Fruit fly (Drosophila melanogaster) whole organism, embryonic: ENCODE data around the gene Hgsnat.
A peak's percentile ranks its signal among the peaks of the same experiment; 100 is the strongest.

ENCODE experiments used
- Aef1 ChIP-seq: fragments of 200-800 bp; sonication (Bioruptor generic); IDR thresholded peaks from 3 replicates; pipeline ENCODE4 v1.3.6; 2022; ENCODE audit warnings: missing biosample characterization, missing genetic modification characterization
- BEAF-32 ChIP-seq: fragments of 200-800 bp; sonication (Bioruptor generic); optimal IDR thresholded peaks from 3 replicates; lab custom pipeline; 2017; ENCODE audit warnings: missing biosample characterization, missing genetic modification characterization, mild to moderate bottlenecking, moderate library complexity, missing genetic modification reagents
- Bdp1 ChIP-seq: fragments of 200-800 bp; sonication (Bioruptor generic); optimal IDR thresholded peaks from 3 replicates; lab custom pipeline; 2016; ENCODE audit warnings: missing biosample characterization, missing genetic modification characterization
- CG11723 ChIP-seq: fragments of 200-800 bp; sonication (Bioruptor generic); optimal IDR thresholded peaks from 2 replicates; lab custom pipeline; 2017; ENCODE audit warnings: missing biosample characterization, mild to moderate bottlenecking, missing genetic modification characterization
- CG13296 ChIP-seq: fragments of 200-800 bp; sonication (Bioruptor generic); optimal IDR thresholded peaks from 3 replicates; lab custom pipeline; 2018; ENCODE audit warnings: missing biosample characterization, mild to moderate bottlenecking, missing genetic modification characterization
- CG15479 ChIP-seq: fragments of 200-800 bp; sonication (Bioruptor generic); optimal IDR thresholded peaks from 3 replicates; lab custom pipeline; 2019; ENCODE audit warnings: missing biosample characterization, mild to moderate bottlenecking, missing genetic modification characterization, moderate library complexity
- CG17186 ChIP-seq: fragments of 200-800 bp; sonication (Bioruptor generic); optimal IDR thresholded peaks from 3 replicates; lab custom pipeline; 2017; ENCODE audit warnings: missing biosample characterization, missing genetic modification reagents, missing genetic modification characterization
- CG17385 ChIP-seq: fragments of 200-800 bp; sonication (Bioruptor generic); optimal IDR thresholded peaks from 3 replicates; lab custom pipeline; 2018; ENCODE audit warnings: missing biosample characterization, mild to moderate bottlenecking, missing genetic modification characterization
- CG17568 ChIP-seq: fragments of 200-800 bp; sonication (Bioruptor generic); optimal IDR thresholded peaks from 2 replicates; lab custom pipeline; 2018; ENCODE audit warnings: missing biosample characterization, mild to moderate bottlenecking, missing genetic modification characterization, moderate library complexity
- CG17829 ChIP-seq: fragments of 200-800 bp; optimal IDR thresholded peaks from 2 replicates; lab custom pipeline; 2019; ENCODE audit warnings: missing biosample characterization, mild to moderate bottlenecking, missing genetic modification characterization, moderate library complexity
- CG2889 ChIP-seq: fragments of 200-800 bp; sonication (Bioruptor generic); IDR thresholded peaks from 3 replicates; pipeline ENCODE4 v1.3.6; 2022; ENCODE audit warnings: missing biosample characterization, missing genetic modification characterization
- CG3065 ChIP-seq: fragments of 200-800 bp; sonication (Bioruptor generic); optimal IDR thresholded peaks from 2 replicates; lab custom pipeline; 2016; ENCODE audit warnings: missing biosample characterization, missing genetic modification characterization
- CG32532 ChIP-seq: fragments of 200-800 bp; sonication (Bioruptor generic); IDR thresholded peaks from 2 replicates; pipeline ENCODE4 v1.3.6; 2022; ENCODE audit warnings: missing biosample characterization, missing genetic modification characterization
- CG4282 ChIP-seq: fragments of 200-800 bp; sonication (Bioruptor generic); optimal IDR thresholded peaks from 2 replicates; lab custom pipeline; 2016; ENCODE audit warnings: missing biosample characterization, missing genetic modification characterization
- CG7786 ChIP-seq: fragments of 200-800 bp; sonication (Bioruptor generic); optimal IDR thresholded peaks from 2 replicates; lab custom pipeline; 2016; ENCODE audit warnings: missing biosample characterization, missing genetic modification characterization
- CG7839 ChIP-seq: fragments of 200-800 bp; sonication (Bioruptor generic); optimal IDR thresholded peaks from 3 replicates; lab custom pipeline; 2018; ENCODE audit warnings: missing biosample characterization, mild to moderate bottlenecking, missing genetic modification characterization, moderate library complexity
- CG8290 ChIP-seq, 3 experiments: fragments of 200-800 bp; sonication (Bioruptor generic); optimal IDR thresholded peaks; 2 replicates each; lab custom pipeline; 2016 to 2019; ENCODE audit warnings: missing biosample characterization in 3 of 3, missing genetic modification characterization in 3 of 3, mild to moderate bottlenecking in 2 of 3, moderate library complexity in 1 of 3
- CG8359 ChIP-seq: fragments of 200-800 bp; sonication (Bioruptor generic); optimal IDR thresholded peaks from 2 replicates; lab custom pipeline; 2017; ENCODE audit warnings: missing biosample characterization, mild to moderate bottlenecking, missing genetic modification characterization, borderline replicate concordance
- CTCF ChIP-seq: fragments of 200-800 bp; sonication (Bioruptor generic); optimal IDR thresholded peaks from 2 replicates; lab custom pipeline; 2017; ENCODE audit warnings: missing biosample characterization, mild to moderate bottlenecking, missing genetic modification characterization, moderate library complexity
- Dip2 ChIP-seq: fragments of 200-800 bp; sonication (Bioruptor generic); IDR thresholded peaks from 2 replicates; pipeline ENCODE4 v1.3.6; 2022; ENCODE audit warnings: missing biosample characterization, missing genetic modification characterization
- Dref ChIP-seq: fragments of 200-800 bp; sonication (Bioruptor generic); IDR thresholded peaks from 2 replicates; pipeline ENCODE4 v1.3.6; 2022; ENCODE audit warnings: missing biosample characterization, missing genetic modification characterization
- Drgx ChIP-seq: fragments of 200-800 bp; sonication (Bioruptor generic); IDR thresholded peaks from 2 replicates; pipeline ENCODE4 v1.3.6; 2022; ENCODE audit warnings: missing biosample characterization, missing genetic modification characterization
- E2f2 ChIP-seq: fragments of 200-800 bp; sonication (Bioruptor generic); IDR thresholded peaks from 2 replicates; pipeline ENCODE4 v1.3.6; 2022; ENCODE audit warnings: missing biosample characterization, missing genetic modification characterization
- Eip74EF ChIP-seq, 2 experiments: fragments of 200-800 bp in 1 of 2; fragments of >200 bp in 1 of 2; sonication (Bioruptor generic) in 1 of 2; optimal IDR thresholded peaks; 2 replicates each; lab custom pipeline; 2017 to 2019; ENCODE audit warnings: missing biosample characterization in 2 of 2, missing genetic modification characterization in 2 of 2, mild to moderate bottlenecking in 1 of 2, moderate library complexity in 1 of 2
- Hsf ChIP-seq: fragments of 200-800 bp; sonication (Bioruptor generic); optimal IDR thresholded peaks from 3 replicates; lab custom pipeline; 2016; ENCODE audit warnings: missing biosample characterization, missing genetic modification characterization
- Max ChIP-seq: fragments of 200-800 bp; sonication (Bioruptor generic); optimal IDR thresholded peaks from 2 replicates; lab custom pipeline; 2016; ENCODE audit warnings: missing biosample characterization, mild to moderate bottlenecking, missing genetic modification characterization
- NK7.1 ChIP-seq: fragments of 200-800 bp; sonication (Bioruptor generic); optimal IDR thresholded peaks from 3 replicates; lab custom pipeline; 2016; ENCODE audit warnings: missing biosample characterization, missing genetic modification characterization
- Rfx ChIP-seq: fragments of 200-800 bp; sonication (Bioruptor generic); IDR thresholded peaks from 2 replicates; pipeline ENCODE4 v1.3.6; 2022; ENCODE audit warnings: missing biosample characterization, missing genetic modification characterization
- Six4 ChIP-seq: fragments of 200-800 bp; sonication (Bioruptor generic); optimal IDR thresholded peaks from 2 replicates; lab custom pipeline; 2016; ENCODE audit warnings: missing biosample characterization, missing genetic modification characterization
- Tbp ChIP-seq: fragments of >200 bp; optimal IDR thresholded peaks from 2 replicates; lab custom pipeline; 2018; ENCODE audit warnings: missing biosample characterization, missing genetic modification characterization
- ab ChIP-seq: fragments of 200-800 bp; sonication (Bioruptor generic); optimal IDR thresholded peaks from 2 replicates; lab custom pipeline; 2016; ENCODE audit warnings: missing biosample characterization, missing genetic modification characterization
- az2 ChIP-seq: fragments of 200-800 bp; sonication (Bioruptor generic); optimal IDR thresholded peaks from 3 replicates; lab custom pipeline; 2016; ENCODE audit warnings: missing biosample characterization, missing genetic modification characterization
- cas ChIP-seq: fragments of 200-800 bp; sonication (Bioruptor generic); IDR thresholded peaks from 2 replicates; pipeline ENCODE4 v1.3.6; 2022; ENCODE audit warnings: missing biosample characterization, missing genetic modification characterization
- fru ChIP-seq: fragments of >200 bp; optimal IDR thresholded peaks from 2 replicates; lab custom pipeline; 2017
- fu2 ChIP-seq: fragments of 200-800 bp; sonication (Bioruptor generic); optimal IDR thresholded peaks from 2 replicates; lab custom pipeline; 2016; ENCODE audit warnings: missing biosample characterization, missing genetic modification characterization
- gce ChIP-seq: fragments of 200-800 bp; sonication (Bioruptor generic); IDR thresholded peaks from 3 replicates; pipeline ENCODE4 v1.3.6; 2022; ENCODE audit warnings: missing biosample characterization, missing genetic modification characterization
- gsb ChIP-seq: fragments of 200-800 bp; sonication (Bioruptor generic); IDR thresholded peaks from 2 replicates; pipeline ENCODE4 v1.3.6; 2022; ENCODE audit warnings: missing biosample characterization, missing genetic modification characterization
- h ChIP-seq: fragments of >200 bp; optimal IDR thresholded peaks from 2 replicates; lab custom pipeline; 2017
- her ChIP-seq: fragments of 200-800 bp; sonication (Bioruptor generic); optimal IDR thresholded peaks from 2 replicates; lab custom pipeline; 2016; ENCODE audit warnings: missing biosample characterization, missing genetic modification characterization
- jigr1 ChIP-seq: fragments of 200-800 bp; sonication (Bioruptor generic); IDR thresholded peaks from 3 replicates; pipeline ENCODE4 v1.3.6; 2022; ENCODE audit warnings: missing biosample characterization, missing genetic modification characterization
- luna ChIP-seq: fragments of 200-800 bp; sonication (Bioruptor generic); optimal IDR thresholded peaks from 2 replicates; lab custom pipeline; 2016; ENCODE audit warnings: missing biosample characterization, missing genetic modification characterization
- mld ChIP-seq: fragments of 200-800 bp; sonication (Bioruptor generic); IDR thresholded peaks from 3 replicates; pipeline ENCODE4 v1.3.6; 2022; ENCODE audit warnings: missing biosample characterization, missing genetic modification characterization; ENCODE audit not compliant: partially characterized antibody
- nerfin-1 ChIP-seq: fragments of 200-800 bp; sonication (Bioruptor generic); optimal IDR thresholded peaks from 3 replicates; lab custom pipeline; 2019; ENCODE audit warnings: missing biosample characterization, mild to moderate bottlenecking, missing genetic modification characterization, moderate library complexity
- org-1 ChIP-seq: fragments of 200-800 bp; sonication (Bioruptor generic); optimal IDR thresholded peaks from 2 replicates; lab custom pipeline; 2017; ENCODE audit warnings: missing biosample characterization, missing genetic modification characterization
- peb ChIP-seq: fragments of 200-800 bp; sonication (Bioruptor generic); IDR thresholded peaks from 2 replicates; pipeline ENCODE4 v1.3.6; 2022; ENCODE audit warnings: missing biosample characterization, missing genetic modification characterization
- schlank ChIP-seq: fragments of 200-800 bp; sonication (Bioruptor generic); optimal IDR thresholded peaks from 2 replicates; lab custom pipeline; 2018; ENCODE audit warnings: missing biosample characterization, mild to moderate bottlenecking, missing genetic modification characterization
- sens ChIP-seq: fragments of 200-800 bp; sonication (Bioruptor generic); peaks from one replicate; lab custom pipeline; 2016; ENCODE audit warnings: missing biosample characterization, missing genetic modification characterization
- seq ChIP-seq: fragments of 200-800 bp; sonication (Bioruptor generic); IDR thresholded peaks from 2 replicates; pipeline ENCODE4 v1.3.6; 2022; ENCODE audit warnings: missing biosample characterization, missing genetic modification characterization
- tap ChIP-seq: fragments of 200-800 bp; optimal IDR thresholded peaks from 3 replicates; lab custom pipeline; 2019; ENCODE audit warnings: missing biosample characterization, mild to moderate bottlenecking, missing genetic modification characterization, moderate library complexity
- tgo ChIP-seq: fragments of 200-800 bp; sonication (Bioruptor generic); IDR thresholded peaks from 3 replicates; pipeline ENCODE4 v1.3.6; 2022; ENCODE audit warnings: missing biosample characterization, missing genetic modification characterization
- unpg ChIP-seq: fragments of 200-800 bp; sonication (Bioruptor generic); optimal IDR thresholded peaks from 3 replicates; lab custom pipeline; 2018; ENCODE audit warnings: missing biosample characterization, mild to moderate bottlenecking, missing genetic modification characterization, moderate library complexity

Hgsnat gene

dm6 chrX:4909938-4910778 is 8.4 kb upstream of the Hgsnat start (continued):
- TF ChIP-seq ab (GFP tag; lab: Kevin White, UChicago) (peak; percentile 97), fu2 (GFP tag; lab: Kevin White, UChicago) (peak; percentile 99), luna (GFP tag; lab: Kevin White, UChicago) (peak; percentile 99), unpg (GFP tag; lab: Kevin White, UChicago) (peak; percentile 100), Tbp (GFP tag; lab: Kevin White, UChicago) (no peak), mld (no peak), CG3065 (GFP tag; lab: Kevin White, UChicago) (peak; percentile 99), Bdp1 (GFP tag; lab: Kevin White, UChicago) (peak; percentile 95), CG17829 (peak; percentile 100), E2f2 (GFP tag; lab: Robert Waterston, UW) (peak; percentile 94), CG17385 (GFP tag; lab: Kevin White, UChicago) (peak; percentile 100), tap (peak; percentile 100), schlank (tag; lab: Kevin White, UChicago) (peak; percentile 100), gce (GFP tag; lab: Robert Waterston, UW) (peak; percentile 99), Dip2 (GFP tag; lab: Robert Waterston, UW) (peak; percentile 82), Drgx (GFP tag; lab: Robert Waterston, UW) (peak; percentile 100), CG13296 (GFP tag; lab: Kevin White, UChicago) (peak; percentile 100), CG15479 (GFP tag; lab: Kevin White, UChicago) (peak; percentile 96), Six4 (GFP tag; lab: Kevin White, UChicago) (peak; percentile 100), CG4282 (GFP tag; lab: Kevin White, UChicago) (peak; percentile 100), Hsf (peak; percentile 100), Aef1 (GFP tag; lab: Robert Waterston, UW) (peak; percentile 100), CG8359 (GFP tag; lab: Kevin White, UChicago) (peak; percentile 97), CTCF (GFP tag; lab: Kevin White, UChicago) (peak; percentile 80), tgo (GFP tag; lab: Robert Waterston, UW) (peak; percentile 100), fru (lab: Kevin White, UChicago) (no peak), org-1 (peak; percentile 100), nerfin-1 (tag; lab: Kevin White, UChicago) (peak; percentile 99), Rfx (peak; percentile 100), CG7839 (tag; lab: Kevin White, UChicago) (peak; percentile 100), seq (GFP tag; lab: Robert Waterston, UW) (peak; percentile 100), CG8290 (GFP tag; optimal IDR thresholded peaks at IDR 0.05; lab: Kevin White, UChicago) (peak; percentile 99), CG8290 (tag; optimal IDR thresholded peaks at IDR 0.05; lab: Kevin White, UChicago) (peak; percentile 96 to 99), h (lab: Kevin White, UChicago) (no peak), CG32532 (peak; percentile 100), cas (GFP tag; lab: Robert Waterston, UW) (peak; percentile 100), CG11723 (GFP tag; lab: Kevin White, UChicago) (peak; percentile 100), sens (GFP tag; lab: Kevin White, UChicago) (peak; percentile 100), NK7.1 (GFP tag; lab: Kevin White, UChicago) (peak; percentile 100), CG7786 (GFP tag; lab: Kevin White, UChicago) (peak; percentile 100), gsb (GFP tag; lab: Robert Waterston, UW) (peak; percentile 99), peb (GFP tag; lab: Robert Waterston, UW) (peak; percentile 99), Eip74EF (GFP tag; optimal IDR thresholded peaks at IDR 0.05; lab: Kevin White, UChicago) (peak in 1 of 2 experiments; percentile 99), CG17568 (GFP tag; lab: Kevin White, UChicago) (peak; percentile 99), CG2889 (peak; percentile 99), az2 (GFP tag; lab: Kevin White, UChicago) (peak; percentile 100), BEAF-32 (GFP tag; lab: Kevin White, UChicago) (peak; percentile 50), her (GFP tag; lab: Kevin White, UChicago) (peak; percentile 98), Max (peak; percentile 99), Dref (GFP tag; lab: Robert Waterston, UW) (peak; percentile 56), CG17186 (GFP tag; lab: Kevin White, UChicago) (peak; percentile 96), jigr1 (peak; percentile 99)
